Worm (Caenorhabditis elegans): ENCODE measurements around the gene rheb-1.

- no peak for TF ChIP-seq him-1 (tag; optimal IDR thresholded peaks at IDR 0.05)
- TF ChIP-seq dao-5 (tag; optimal IDR thresholded peaks at IDR 0.05): no peak
Measured at ce11 chrIII:9490783-9491547, 35.1 kb upstream of the rheb-1 start, which contains the start of the genes dars-1 and ctr-9.

Measured in whole organism, L4/young adult.